Fruit fly (Drosophila melanogaster) whole organism: ENCODE results near the gene Hr83.

Experiments
- CG8478 ChIP-seq: fragments of >200 bp; optimal IDR thresholded peaks from 2 replicates; lab custom pipeline; 2018; ENCODE audit warnings: inconsistent platforms
- pan ChIP-seq: fragments of >200 bp; optimal IDR thresholded peaks from 2 replicates; lab custom pipeline; 2017
- psq ChIP-seq: fragments of >200 bp; optimal IDR thresholded peaks from 2 replicates; lab custom pipeline; 2017
- usp ChIP-seq: fragments of >200 bp; optimal IDR thresholded peaks from 2 replicates; lab custom pipeline; 2017; ENCODE audit warnings: missing biosample characterization, missing genetic modification characterization, mixed read lengths

dm6 chr3R:6329774-6330298 is 19.2 kb upstream of the Hr83 start, which contains the start of gene Osi18:
- TF ChIP-seq psq (lab: Kevin White, UChicago): no peak
- no peak for TF ChIP-seq pan (lab: Kevin White, UChicago)
- TF ChIP-seq usp (GFP tag; lab: Kevin White, UChicago): no peak
- no peak for TF ChIP-seq CG8478 (lab: Kevin White, UChicago)
